Fruit fly (Drosophila melanogaster) whole organism, embryonic: Measurements from ENCODE around the gene Ugt35A1.

Experiments
- Bgb ChIP-seq: fragments of 200-800 bp; sonication (Bioruptor generic); IDR thresholded peaks from 2 replicates; pipeline ENCODE4 v1.3.6; 2022; ENCODE audit warnings: missing biosample characterization, missing genetic modification characterization; ENCODE audit not compliant: partially characterized antibody
- CG10147 ChIP-seq: fragments of 200-800 bp; sonication (Bioruptor generic); optimal IDR thresholded peaks from 2 replicates; lab custom pipeline; 2019; ENCODE audit warnings: missing biosample characterization, mild to moderate bottlenecking, missing genetic modification characterization, moderate library complexity
- CG10462 ChIP-seq: fragments of 200-800 bp; sonication (Bioruptor generic); optimal IDR thresholded peaks from 2 replicates; lab custom pipeline; 2016; ENCODE audit warnings: missing biosample characterization, missing genetic modification characterization
- CG10543 ChIP-seq: fragments of 200-800 bp; sonication (Bioruptor generic); optimal IDR thresholded peaks from 3 replicates; lab custom pipeline; 2017; ENCODE audit warnings: missing biosample characterization, mild to moderate bottlenecking, missing genetic modification characterization, moderate library complexity
- CG10654 ChIP-seq: fragments of 200-800 bp; sonication (Bioruptor generic); optimal IDR thresholded peaks from 2 replicates; lab custom pipeline; 2016; ENCODE audit warnings: missing biosample characterization, missing genetic modification characterization
- CG10979 ChIP-seq: fragments of 200-800 bp; sonication (Bioruptor generic); optimal IDR thresholded peaks from 2 replicates; lab custom pipeline; 2018; ENCODE audit warnings: missing biosample characterization, mild to moderate bottlenecking, missing genetic modification characterization, moderate library complexity
- CG11696 ChIP-seq: fragments of 200-800 bp; sonication (Bioruptor generic); IDR thresholded peaks from 2 replicates; pipeline ENCODE4 v1.3.6; 2022; ENCODE audit warnings: missing biosample characterization, missing genetic modification characterization
- CG11723 ChIP-seq: fragments of 200-800 bp; sonication (Bioruptor generic); optimal IDR thresholded peaks from 2 replicates; lab custom pipeline; 2017; ENCODE audit warnings: missing biosample characterization, mild to moderate bottlenecking, missing genetic modification characterization
- CG12155 ChIP-seq: fragments of 200-800 bp; sonication (Bioruptor generic); optimal IDR thresholded peaks from 3 replicates; lab custom pipeline; 2016; ENCODE audit warnings: missing biosample characterization, missing genetic modification characterization
- CG13624 ChIP-seq: fragments of 200-800 bp; sonication (Bioruptor generic); optimal IDR thresholded peaks from 2 replicates; lab custom pipeline; 2016; ENCODE audit warnings: missing biosample characterization, missing genetic modification characterization
- CG1647 ChIP-seq: fragments of 200-800 bp; sonication (Bioruptor generic); optimal IDR thresholded peaks from 3 replicates; lab custom pipeline; 2016; ENCODE audit warnings: missing biosample characterization, missing genetic modification characterization
- CG16813 ChIP-seq: fragments of 200-800 bp; sonication (Bioruptor generic); IDR thresholded peaks from 3 replicates; pipeline ENCODE4 v1.3.6; 2022; ENCODE audit warnings: missing biosample characterization, missing genetic modification characterization; ENCODE audit not compliant: partially characterized antibody
- CG17829 ChIP-seq: fragments of 200-800 bp; optimal IDR thresholded peaks from 2 replicates; lab custom pipeline; 2019; ENCODE audit warnings: missing biosample characterization, mild to moderate bottlenecking, missing genetic modification characterization, moderate library complexity
- CG1792 ChIP-seq: fragments of 200-800 bp; sonication (Bioruptor generic); optimal IDR thresholded peaks from 2 replicates; lab custom pipeline; 2016; ENCODE audit warnings: missing biosample characterization, missing genetic modification characterization
- CG30020 ChIP-seq: fragments of 200-800 bp; optimal IDR thresholded peaks from 2 replicates; lab custom pipeline; 2019; ENCODE audit warnings: missing biosample characterization, mild to moderate bottlenecking, missing genetic modification characterization, moderate library complexity
- CG31441 ChIP-seq: fragments of 200-800 bp; sonication (Bioruptor generic); IDR thresholded peaks from 2 replicates; pipeline ENCODE4 v1.3.6; 2022; ENCODE audit warnings: missing biosample characterization, missing genetic modification characterization
- CG33213 ChIP-seq: fragments of 200-800 bp; sonication (Bioruptor generic); optimal IDR thresholded peaks from 3 replicates; lab custom pipeline; 2016; ENCODE audit warnings: missing biosample characterization, missing genetic modification characterization
- CG3995 ChIP-seq: fragments of 200-800 bp; sonication (Bioruptor generic); optimal IDR thresholded peaks from 3 replicates; lab custom pipeline; 2016; ENCODE audit warnings: missing biosample characterization, missing genetic modification characterization
- CG4707 ChIP-seq: fragments of 200-800 bp; sonication (Bioruptor generic); optimal IDR thresholded peaks from 2 replicates; lab custom pipeline; 2018; ENCODE audit warnings: missing biosample characterization, mild to moderate bottlenecking, missing genetic modification characterization, moderate library complexity
- CG6765 ChIP-seq: fragments of 200-800 bp; sonication (Bioruptor generic); optimal IDR thresholded peaks from 3 replicates; lab custom pipeline; 2017; ENCODE audit warnings: missing biosample characterization, mild to moderate bottlenecking, missing genetic modification characterization
- CG7372 ChIP-seq: fragments of 200-800 bp; sonication (Bioruptor generic); IDR thresholded peaks from 2 replicates; pipeline ENCODE4 v1.3.6; 2022; ENCODE audit warnings: missing biosample characterization, missing genetic modification characterization
- CG7745 ChIP-seq: fragments of 200-800 bp; sonication (Bioruptor generic); optimal IDR thresholded peaks from 2 replicates; lab custom pipeline; 2018; ENCODE audit warnings: missing biosample characterization, mild to moderate bottlenecking, missing genetic modification characterization, moderate library complexity
- CG7786 ChIP-seq: fragments of 200-800 bp; sonication (Bioruptor generic); optimal IDR thresholded peaks from 2 replicates; lab custom pipeline; 2016; ENCODE audit warnings: missing biosample characterization, missing genetic modification characterization
- CG7839 ChIP-seq: fragments of 200-800 bp; sonication (Bioruptor generic); optimal IDR thresholded peaks from 3 replicates; lab custom pipeline; 2018; ENCODE audit warnings: missing biosample characterization, mild to moderate bottlenecking, missing genetic modification characterization, moderate library complexity
- CG8290 ChIP-seq, 3 experiments: fragments of 200-800 bp; sonication (Bioruptor generic); optimal IDR thresholded peaks; 2 replicates each; lab custom pipeline; 2016 to 2019; ENCODE audit warnings: missing biosample characterization in 3 of 3, missing genetic modification characterization in 3 of 3, mild to moderate bottlenecking in 2 of 3, moderate library complexity in 1 of 3
- CG8924 ChIP-seq: fragments of 200-800 bp; optimal IDR thresholded peaks from 3 replicates; lab custom pipeline; 2019; ENCODE audit warnings: missing biosample characterization, mild to moderate bottlenecking, missing genetic modification characterization, moderate library complexity
- CTCF ChIP-seq: fragments of 200-800 bp; sonication (Bioruptor generic); optimal IDR thresholded peaks from 2 replicates; lab custom pipeline; 2017; ENCODE audit warnings: missing biosample characterization, mild to moderate bottlenecking, missing genetic modification characterization, moderate library complexity
- ERR ChIP-seq: fragments of 200-800 bp; sonication (Bioruptor generic); optimal IDR thresholded peaks from 2 replicates; lab custom pipeline; 2016; ENCODE audit warnings: missing biosample characterization, missing genetic modification characterization
- Ets97D ChIP-seq: fragments of 200-800 bp; sonication (Bioruptor generic); optimal IDR thresholded peaks from 3 replicates; lab custom pipeline; 2016; ENCODE audit warnings: missing biosample characterization, missing genetic modification characterization
- Hr3 ChIP-seq: fragments of 200-800 bp; sonication (Bioruptor generic); optimal IDR thresholded peaks from 3 replicates; lab custom pipeline; 2016; ENCODE audit warnings: missing biosample characterization, missing genetic modification characterization
- Kr ChIP-seq: fragments of 200-800 bp; sonication (Bioruptor generic); optimal IDR thresholded peaks from 2 replicates; lab custom pipeline; 2017; ENCODE audit warnings: missing biosample characterization, mild to moderate bottlenecking, missing genetic modification characterization
- Lhr ChIP-seq: fragments of 200-800 bp; sonication (Bioruptor generic); optimal IDR thresholded peaks from 3 replicates; lab custom pipeline; 2017; ENCODE audit warnings: mild to moderate bottlenecking, missing biosample characterization, missing genetic modification reagents, missing genetic modification characterization
- MESR4 ChIP-seq: fragments of 200-800 bp; sonication (Bioruptor generic); optimal IDR thresholded peaks from 2 replicates; lab custom pipeline; 2018; ENCODE audit warnings: missing biosample characterization, mild to moderate bottlenecking, missing genetic modification characterization, moderate library complexity
- Mad ChIP-seq: fragments of 200-800 bp; sonication (Bioruptor generic); optimal IDR thresholded peaks from 2 replicates; lab custom pipeline; 2016; ENCODE audit warnings: missing biosample characterization, missing genetic modification characterization
- Mrtf ChIP-seq: fragments of 200-800 bp; sonication (Bioruptor generic); IDR thresholded peaks from 3 replicates; pipeline ENCODE4 v1.3.6; 2022; ENCODE audit warnings: missing biosample characterization, missing genetic modification characterization
- NK7.1 ChIP-seq: fragments of 200-800 bp; sonication (Bioruptor generic); optimal IDR thresholded peaks from 3 replicates; lab custom pipeline; 2016; ENCODE audit warnings: missing biosample characterization, missing genetic modification characterization
- Ptx1 ChIP-seq: fragments of 200-800 bp; sonication (Bioruptor generic); IDR thresholded peaks from 2 replicates; pipeline ENCODE4 v1.3.6; 2022; ENCODE audit warnings: missing biosample characterization, missing genetic modification characterization
- Scr ChIP-seq: fragments of 200-800 bp; sonication (Bioruptor generic); IDR thresholded peaks from 2 replicates; pipeline ENCODE4 v1.3.6; 2022; ENCODE audit warnings: missing biosample characterization, missing genetic modification characterization; ENCODE audit not compliant: partially characterized antibody
- TFAM ChIP-seq: fragments of 200-800 bp; sonication (Bioruptor generic); optimal IDR thresholded peaks from 2 replicates; lab custom pipeline; 2017; ENCODE audit warnings: missing biosample characterization, missing genetic modification characterization, inconsistent platforms
- Tbp ChIP-seq: fragments of >200 bp; optimal IDR thresholded peaks from 2 replicates; lab custom pipeline; 2018; ENCODE audit warnings: missing biosample characterization, missing genetic modification characterization
- btn ChIP-seq: fragments of 200-800 bp; sonication (Bioruptor generic); optimal IDR thresholded peaks from 2 replicates; lab custom pipeline; 2016; ENCODE audit warnings: missing biosample characterization, missing genetic modification characterization
- crp ChIP-seq, 2 experiments: fragments of 200-800 bp; sonication (Bioruptor generic); optimal IDR thresholded peaks; 2 replicates in 1 of 2; 3 replicates in 1 of 2; lab custom pipeline; 2017; ENCODE audit warnings: missing biosample characterization in 2 of 2, missing genetic modification characterization in 2 of 2, mild to moderate bottlenecking in 1 of 2, moderate library complexity in 1 of 2
- dan ChIP-seq: fragments of 200-800 bp; sonication (Bioruptor generic); IDR thresholded peaks from 2 replicates; pipeline ENCODE4 v1.3.6; 2022; ENCODE audit warnings: missing biosample characterization, missing genetic modification characterization
- dm ChIP-seq: fragments of 200-800 bp; sonication (Bioruptor generic); optimal IDR thresholded peaks from 3 replicates; lab custom pipeline; 2016; ENCODE audit warnings: missing biosample characterization, missing genetic modification characterization
- emc ChIP-seq: fragments of 200-800 bp; sonication (Bioruptor generic); optimal IDR thresholded peaks from 2 replicates; lab custom pipeline; 2016; ENCODE audit warnings: missing biosample characterization, missing genetic modification characterization
- gce ChIP-seq: fragments of 200-800 bp; sonication (Bioruptor generic); IDR thresholded peaks from 3 replicates; pipeline ENCODE4 v1.3.6; 2022; ENCODE audit warnings: missing biosample characterization, missing genetic modification characterization
- gsb ChIP-seq: fragments of 200-800 bp; sonication (Bioruptor generic); IDR thresholded peaks from 2 replicates; pipeline ENCODE4 v1.3.6; 2022; ENCODE audit warnings: missing biosample characterization, missing genetic modification characterization
- ind ChIP-seq: fragments of 200-800 bp; sonication (Bioruptor generic); optimal IDR thresholded peaks from 3 replicates; lab custom pipeline; 2016; ENCODE audit warnings: missing biosample characterization, missing genetic modification characterization
- ranshi ChIP-seq: fragments of 200-800 bp; sonication (Bioruptor generic); IDR thresholded peaks from 2 replicates; pipeline ENCODE4 v1.3.6; 2022; ENCODE audit warnings: missing biosample characterization, missing genetic modification characterization
- sob ChIP-seq: fragments of 200-800 bp; sonication (Bioruptor generic); IDR thresholded peaks from 2 replicates; pipeline ENCODE4 v1.3.6; 2022; ENCODE audit warnings: missing biosample characterization, missing genetic modification characterization
- stc ChIP-seq: fragments of 200-800 bp; sonication (Bioruptor generic); IDR thresholded peaks from 2 replicates; pipeline ENCODE4 v1.3.6; 2022; ENCODE audit warnings: missing biosample characterization, missing genetic modification characterization
- tna ChIP-seq: fragments of 200-800 bp; sonication (Bioruptor generic); IDR thresholded peaks from 2 replicates; pipeline ENCODE4 v1.3.6; 2022; ENCODE audit warnings: missing biosample characterization, missing genetic modification characterization; ENCODE audit not compliant: partially characterized antibody

The Ugt35A1 gene

DNA sequence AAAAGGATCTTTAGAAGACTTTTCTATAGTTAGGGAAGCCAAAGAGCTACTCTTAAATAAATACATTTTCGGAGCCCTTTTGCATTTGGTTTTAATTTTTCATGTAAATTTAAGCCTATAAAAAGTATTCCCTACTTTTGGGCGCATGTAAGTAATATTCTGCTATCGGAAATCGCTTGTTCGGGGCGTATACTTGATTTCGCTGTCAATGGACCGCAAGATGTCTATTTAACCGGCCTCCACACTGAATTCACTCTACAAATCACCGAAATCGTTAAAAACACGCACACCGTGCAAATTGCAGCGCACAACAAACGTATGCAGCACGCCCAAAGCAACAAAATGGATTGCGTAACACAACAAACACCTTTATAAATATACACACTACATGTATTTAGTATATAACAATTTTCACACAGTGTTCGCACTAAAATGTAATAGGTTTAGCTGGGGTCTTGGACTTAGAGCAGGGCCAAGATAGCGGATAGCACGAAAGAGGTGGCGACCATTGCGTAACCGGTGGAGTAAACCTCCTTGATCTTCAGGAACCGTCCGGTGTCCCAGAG is 36.4 kb upstream of the Ugt35A1 start (continued):
- TF ChIP-seq Mad (GFP tag; lab: Kevin White, UChicago) (no peak), tna (no peak), ranshi (GFP tag; lab: Robert Waterston, UW) (no peak), CG11723 (GFP tag; lab: Kevin White, UChicago) (no peak), CG7786 (GFP tag; lab: Kevin White, UChicago) (no peak), ERR (no peak), CG7839 (tag; lab: Kevin White, UChicago) (peak; percentile 11), CG17829 (no peak), Hr3 (GFP tag; lab: Kevin White, UChicago) (no peak), CG7745 (tag; lab: Kevin White, UChicago) (no peak), dm (GFP tag; lab: Kevin White, UChicago) (no peak), CG33213 (GFP tag; lab: Kevin White, UChicago) (no peak), CG10543 (no peak), TFAM (no peak), CG1647 (GFP tag; lab: Kevin White, UChicago) (no peak), CG16813 (GFP tag; lab: Robert Waterston, UW) (no peak), sob (no peak), CG3995 (GFP tag; lab: Kevin White, UChicago) (no peak), CG8924 (no peak), CG10654 (GFP tag; lab: Kevin White, UChicago) (no peak), CG8290 (GFP tag; optimal IDR thresholded peaks at IDR 0.05; lab: Kevin White, UChicago) (no peak), CG8290 (tag; optimal IDR thresholded peaks at IDR 0.05; lab: Kevin White, UChicago) (peak in 1 of 2 experiments; percentile 8), CG10462 (no peak), NK7.1 (no peak), MESR4 (GFP tag; lab: Kevin White, UChicago) (no peak), ind (GFP tag; lab: Kevin White, UChicago) (no peak), gsb (GFP tag; lab: Robert Waterston, UW) (no peak), crp (GFP tag; optimal IDR thresholded peaks at IDR 0.05; lab: Kevin White, UChicago) (no peak), emc (GFP tag; lab: Kevin White, UChicago) (no peak), CG7372 (peak; percentile 95), Ets97D (GFP tag; lab: Kevin White, UChicago) (peak; percentile 96), Kr (no peak), CG13624 (GFP tag; lab: Kevin White, UChicago) (no peak), CG10979 (tag; lab: Kevin White, UChicago) (peak; percentile 83), Mrtf (GFP tag; lab: Robert Waterston, UW) (no peak), dan (GFP tag; lab: Robert Waterston, UW) (no peak), CG11696 (GFP tag; lab: Robert Waterston, UW) (no peak), Scr (GFP tag; lab: Robert Waterston, UW) (no peak), btn (GFP tag; lab: Kevin White, UChicago) (no peak), CG30020 (tag; lab: Kevin White, UChicago) (no peak), CG1792 (GFP tag; lab: Kevin White, UChicago) (no peak), Tbp (no peak), Ptx1 (GFP tag; lab: Robert Waterston, UW) (no peak), CG31441 (GFP tag; lab: Robert Waterston, UW) (no peak), Bgb (GFP tag; lab: Robert Waterston, UW) (peak; percentile 34; the same call in 1 of the 2 replicates), CG6765 (GFP tag; lab: Kevin White, UChicago) (no peak), CG10147 (GFP tag; lab: Kevin White, UChicago) (no peak), Lhr (GFP tag; lab: Kevin White, UChicago) (no peak), CG12155 (no peak), stc (GFP tag; lab: Robert Waterston, UW) (no peak), CTCF (GFP tag; lab: Kevin White, UChicago) (peak; percentile 53), CG4707 (GFP tag; lab: Kevin White, UChicago) (no peak), gce (GFP tag; lab: Robert Waterston, UW) (no peak)
